ENCODE assay signal across 1 fruit fly cellular context in the genomic region with DNA sequence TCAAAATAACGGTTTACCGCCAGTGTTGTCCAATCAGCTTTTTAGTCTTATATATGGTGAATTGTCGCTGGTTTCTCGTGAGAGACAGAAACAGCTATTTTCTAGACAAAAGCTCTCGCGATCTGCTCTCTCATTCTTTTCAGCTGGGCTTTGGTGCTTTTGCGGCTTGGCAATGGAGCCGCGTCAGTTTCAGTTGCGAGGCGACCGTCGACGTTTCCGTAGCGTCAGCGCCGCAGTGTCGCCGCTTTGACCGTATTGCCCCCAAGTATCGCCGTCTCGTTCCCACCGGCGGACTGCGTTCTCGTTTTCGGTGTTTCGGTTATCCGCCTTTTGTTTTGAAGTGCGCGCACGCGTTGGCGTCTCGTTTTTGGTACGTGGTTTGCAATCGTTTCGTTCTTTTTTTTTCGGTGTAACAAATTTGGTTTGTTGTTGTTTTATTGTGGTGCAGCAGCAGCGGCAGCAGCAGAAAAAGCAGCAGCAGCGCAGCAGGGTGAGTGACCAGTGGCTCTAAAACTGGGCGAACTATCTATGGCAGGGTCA.
TF ChIP-seq lines count a peak whose summit lies in the region.

No protein-coding gene starts in this region.

TF ChIP-seq in whole organism, embryonic, 481 proteins besides CTCF, POLR2A, EP300 and RAD21 (continued from another document):
- peak; percentile 34; the same call in 1 of the 2 replicates for TF ChIP-seq CG13287 (GFP tag; IDR thresholded peaks at IDR 0.05; lab: Robert Waterston, UW; ENCODE audit: partially characterized antibody)
- TF ChIP-seq CG13775 (GFP tag; optimal IDR thresholded peaks at IDR 0.05; lab: Kevin White, UChicago): no peak
- TF ChIP-seq NC2α (GFP tag; optimal IDR thresholded peaks at IDR 0.05; lab: Kevin White, UChicago): no peak
- TF ChIP-seq danr (GFP tag; IDR thresholded peaks at IDR 0.05; lab: Robert Waterston, UW): no peak
- TF ChIP-seq Hr3 (GFP tag; optimal IDR thresholded peaks at IDR 0.05; lab: Kevin White, UChicago): no peak
- TF ChIP-seq bowl (GFP tag; IDR thresholded peaks at IDR 0.05; lab: Robert Waterston, UW): no peak
- peak; percentile 21; the same call in 1 of the 2 replicates for TF ChIP-seq unc-4 (GFP tag; IDR thresholded peaks at IDR 0.05; lab: Robert Waterston, UW; ENCODE audit: partially characterized antibody)
- peak; percentile 80 for TF ChIP-seq sr (GFP tag; IDR thresholded peaks at IDR 0.05; lab: Robert Waterston, UW)
- no peak for TF ChIP-seq CG7357 (GFP tag; IDR thresholded peaks at IDR 0.05; lab: Robert Waterston, UW)
- no peak; the same call in 1 of the 2 replicates for TF ChIP-seq Awh (GFP tag; IDR thresholded peaks at IDR 0.05; lab: Robert Waterston, UW)
- no peak for TF ChIP-seq CG3407 (GFP tag; optimal IDR thresholded peaks at IDR 0.05; lab: Kevin White, UChicago)
- TF ChIP-seq ac (GFP tag; optimal IDR thresholded peaks at IDR 0.05; lab: Kevin White, UChicago): no peak
- peak; percentile 11 for TF ChIP-seq CG11504 (tag; optimal IDR thresholded peaks at IDR 0.05; lab: Kevin White, UChicago)
- no peak for TF ChIP-seq CG7556 (GFP tag; optimal IDR thresholded peaks at IDR 0.05; lab: Kevin White, UChicago)
- no peak for TF ChIP-seq CG4404 (GFP tag; IDR thresholded peaks at IDR 0.05; lab: Robert Waterston, UW)
- TF ChIP-seq HLH4C (GFP tag; IDR thresholded peaks at IDR 0.05; lab: Robert Waterston, UW; ENCODE audit: partially characterized antibody): peak; percentile 50
- TF ChIP-seq CG10543 (GFP tag; optimal IDR thresholded peaks at IDR 0.05; lab: Kevin White, UChicago): peak; percentile 59
- TF ChIP-seq HmgZ (tag; optimal IDR thresholded peaks at IDR 0.05; lab: Kevin White, UChicago): peak; percentile 19
- no peak for TF ChIP-seq sc (optimal IDR thresholded peaks at IDR 0.05; lab: Kevin White, UChicago)
- TF ChIP-seq sc (GFP tag; optimal IDR thresholded peaks at IDR 0.05; lab: Kevin White, UChicago): no peak
- no peak for TF ChIP-seq CG8359 (GFP tag; optimal IDR thresholded peaks at IDR 0.05; lab: Kevin White, UChicago; ENCODE audit: borderline replicate concordance)
- no peak for TF ChIP-seq ro (GFP tag; IDR thresholded peaks at IDR 0.05; lab: Robert Waterston, UW)
- no peak for TF ChIP-seq dati (GFP tag; IDR thresholded peaks at IDR 0.05; lab: Robert Waterston, UW)
- peak; percentile 73 for TF ChIP-seq cwo (GFP tag; optimal IDR thresholded peaks at IDR 0.05; lab: Kevin White, UChicago)
- 0 out of 3 replicates have a peak, but pooled peaks have one; percentile 29 for TF ChIP-seq CG11093 (GFP tag; IDR thresholded peaks at IDR 0.05; lab: Robert Waterston, UW)
- TF ChIP-seq CG7745 (tag; optimal IDR thresholded peaks at IDR 0.05; lab: Kevin White, UChicago): no peak
- TF ChIP-seq Antp (GFP tag; optimal IDR thresholded peaks at IDR 0.05; lab: Kevin White, UChicago): peak; percentile 19
- peak; percentile 62; the same call in 1 of the 2 replicates for TF ChIP-seq Bgb (GFP tag; IDR thresholded peaks at IDR 0.05; lab: Robert Waterston, UW; ENCODE audit: partially characterized antibody)
- 0 out of 3 replicates have a peak, but pooled peaks have one; percentile 19 for TF ChIP-seq ase (GFP tag; IDR thresholded peaks at IDR 0.05; lab: Robert Waterston, UW)
- no peak for TF ChIP-seq CG2889 (GFP tag; IDR thresholded peaks at IDR 0.05; lab: Robert Waterston, UW)
- peak; percentile 43 for TF ChIP-seq CG18599 (GFP tag; optimal IDR thresholded peaks at IDR 0.05; lab: Kevin White, UChicago)
- no peak for TF ChIP-seq hkb (optimal IDR thresholded peaks at IDR 0.05; lab: Kevin White, UChicago)
- peak; percentile 48; the same call in 1 of the 2 replicates for TF ChIP-seq hkb (GFP tag; IDR thresholded peaks at IDR 0.05; lab: Robert Waterston, UW)
- TF ChIP-seq CG13123 (GFP tag; optimal IDR thresholded peaks at IDR 0.05; lab: Kevin White, UChicago): no peak
- TF ChIP-seq CG2875 (GFP tag; optimal IDR thresholded peaks at IDR 0.05; lab: Kevin White, UChicago): no peak
